Worm (Caenorhabditis elegans) whole organism, late embryonic: ENCODE measurements around the gene T28C6.10.

Source experiments
- ceh-24 ChIP-seq: sonication (generic microtip); optimal IDR thresholded peaks from 2 replicates; lab custom pipeline; 2016; ENCODE audit warnings: mild to moderate bottlenecking, missing genetic modification characterization, missing compliant biosample characterization
- ceh-45 ChIP-seq: fragments of 200-800 bp; sonication (Bioruptor generic); IDR thresholded peaks from 2 replicates; pipeline ENCODE4 v1.3.6; 2022; ENCODE audit warnings: missing genetic modification reagents, missing genetic modification characterization, missing compliant biosample characterization
- nfya-1 ChIP-seq: sonication (generic microtip); optimal IDR thresholded peaks from 2 replicates; lab custom pipeline; 2017; ENCODE audit warnings: missing genetic modification characterization, mild to moderate bottlenecking, missing compliant biosample characterization, antibody characterized with exemption, moderate library complexity
- pax-1 ChIP-seq: fragments of 150-350 bp; optimal IDR thresholded peaks from 2 replicates; lab custom pipeline; 2014; ENCODE audit warnings: missing biosample characterization, missing genetic modification characterization
- sdc-2 ChIP-seq: sonication (generic microtip); optimal IDR thresholded peaks from 2 replicates; lab custom pipeline; 2016; ENCODE audit warnings: missing genotype, missing genetic modification characterization, missing compliant biosample characterization
- syd-9 ChIP-seq: sonication (generic microtip); optimal IDR thresholded peaks from 2 replicates; lab custom pipeline; 2016; ENCODE audit warnings: mild to moderate bottlenecking, missing genetic modification characterization, moderate library complexity, missing compliant biosample characterization
- unc-86 ChIP-seq: sonication (generic microtip); optimal IDR thresholded peaks from 2 replicates; lab custom pipeline; 2016; ENCODE audit warnings: missing genetic modification characterization, missing compliant biosample characterization

DNA sequence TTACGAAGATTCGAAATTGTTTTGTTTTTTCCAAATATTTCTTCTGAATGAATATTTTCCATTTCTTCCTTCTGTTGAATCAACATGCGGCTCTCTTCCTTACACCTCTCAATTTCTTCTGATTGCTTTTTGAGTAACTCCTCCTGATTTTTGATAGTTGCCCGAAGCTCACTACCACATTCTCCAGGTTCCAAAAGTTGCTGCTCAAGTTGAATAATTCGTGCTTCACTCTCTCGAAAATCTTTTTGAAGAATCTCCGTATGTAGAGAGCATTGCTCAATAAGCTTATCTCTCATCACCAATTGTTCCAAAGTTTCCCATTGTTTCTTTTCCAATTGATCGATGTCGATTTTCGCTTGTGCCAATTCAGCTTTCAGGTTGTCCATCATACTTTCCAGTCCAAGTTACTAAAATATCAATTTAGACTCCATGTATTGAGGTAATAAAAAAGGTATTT lies 44.9 kb upstream of the T28C6.10 start, which contains the start of gene F20C5.6:
- no peak for TF ChIP-seq sdc-2 (tag; lab: Kevin White, UChicago)
- TF ChIP-seq ceh-24 (tag; lab: Kevin White, UChicago): no peak
- no peak for TF ChIP-seq unc-86 (tag; lab: Kevin White, UChicago)
- no peak for TF ChIP-seq ceh-45 (GFP tag; lab: Robert Waterston, UW)
- no peak for TF ChIP-seq pax-1 (tag; lab: Kevin White, UChicago)
- TF ChIP-seq nfya-1 (tag; lab: Kevin White, UChicago): no peak
- TF ChIP-seq syd-9 (tag; lab: Kevin White, UChicago): no peak
